Worm (Caenorhabditis elegans) whole organism, mixed stage, embryonic: ENCODE measurements around the gene C04E6.7.

Experiments used
- ceh-83 ChIP-seq: fragments of 200-800 bp; sonication (Bioruptor generic); optimal IDR thresholded peaks from 2 replicates; lab custom pipeline; 2018; ENCODE audit warnings: mild to moderate bottlenecking, missing genetic modification characterization, missing compliant biosample characterization
- elt-1 ChIP-seq: sonication (generic microtip); optimal IDR thresholded peaks from 2 replicates; lab custom pipeline; 2017; ENCODE audit warnings: missing genetic modification characterization, mild to moderate bottlenecking, missing compliant biosample characterization, antibody characterized with exemption, moderate library complexity, borderline replicate concordance; ENCODE audit not compliant: insufficient read depth
- elt-3 ChIP-seq: fragments of 150-350 bp; optimal IDR thresholded peaks from 2 replicates; lab custom pipeline; 2014; ENCODE audit warnings: missing biosample characterization, missing genetic modification characterization
- lin-13 ChIP-seq: fragments of 150-350 bp; optimal IDR thresholded peaks from 2 replicates; lab custom pipeline; 2014; ENCODE audit warnings: missing biosample characterization, missing genetic modification characterization
- lsy-2 ChIP-seq: fragments of 150-350 bp; optimal IDR thresholded peaks from 2 replicates; lab custom pipeline; 2014; ENCODE audit warnings: missing biosample characterization, missing genetic modification characterization
- nhr-12 ChIP-seq: fragments of 150-350 bp; optimal IDR thresholded peaks from 2 replicates; lab custom pipeline; 2014; ENCODE audit warnings: missing biosample characterization, missing genetic modification characterization
- pha-4 ChIP-seq: fragments of 150-350 bp; optimal IDR thresholded peaks from 2 replicates; lab custom pipeline; 2018; ENCODE audit warnings: missing biosample characterization, missing genetic modification reagents, missing genetic modification characterization
- snpc-4 ChIP-seq: fragments of 150-350 bp; optimal IDR thresholded peaks from 2 replicates; lab custom pipeline; 2014; ENCODE audit warnings: missing biosample characterization, missing genetic modification characterization
- unc-120 ChIP-seq: sonication (generic microtip); optimal IDR thresholded peaks from 2 replicates; lab custom pipeline; 2017; ENCODE audit warnings: missing genetic modification characterization, missing compliant biosample characterization; ENCODE audit not compliant: poor library complexity, severe bottlenecking
- unc-39 ChIP-seq: fragments of 150-350 bp; optimal IDR thresholded peaks from 2 replicates; lab custom pipeline; 2014; ENCODE audit warnings: missing biosample characterization, missing genetic modification characterization
- unc-62 ChIP-seq: fragments of 150-350 bp; optimal IDR thresholded peaks from 2 replicates; lab custom pipeline; 2014; ENCODE audit warnings: missing biosample characterization, missing genetic modification reagents, missing genetic modification characterization

DNA sequence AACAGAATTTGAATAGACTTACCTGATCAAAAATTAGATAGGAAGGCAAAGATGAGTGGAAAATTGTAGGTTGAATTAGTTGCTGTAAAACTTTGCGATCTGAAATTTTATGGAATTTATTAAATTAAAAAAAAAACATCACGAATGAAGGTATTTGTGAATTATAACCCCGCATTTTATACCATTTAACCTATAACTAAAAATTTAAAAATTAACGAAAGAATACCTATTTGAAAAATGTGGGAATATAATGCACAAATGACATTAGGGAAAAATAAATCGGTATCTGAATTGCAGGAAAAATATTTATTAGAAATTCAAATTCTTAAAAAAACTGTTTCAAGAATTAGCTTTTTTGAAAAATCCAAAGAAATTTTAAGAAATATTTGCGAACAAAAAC lies 23.9 kb upstream of the C04E6.7 start, which contains the start of gene F26F12.4:
- TF ChIP-seq unc-39, result no peak
- TF ChIP-seq lin-13 (tag; lab: Kevin White, UChicago), result no peak
- TF ChIP-seq unc-62 (GFP tag; lab: Kevin White, UChicago), result no peak
- no peak for TF ChIP-seq elt-3 (tag; lab: Kevin White, UChicago)
- no peak for TF ChIP-seq snpc-4 (tag; lab: Kevin White, UChicago)
- no peak for TF ChIP-seq pha-4 (tag; lab: Kevin White, UChicago)
- no peak for TF ChIP-seq elt-1 (tag; lab: Kevin White, UChicago)
- TF ChIP-seq lsy-2 (tag; lab: Kevin White, UChicago), result no peak
- TF ChIP-seq ceh-83, result no peak
- no peak for TF ChIP-seq nhr-12 (tag; lab: Kevin White, UChicago)
- TF ChIP-seq unc-120 (tag; lab: Kevin White, UChicago), result no peak
